Fruit fly (Drosophila melanogaster): ENCODE measurements around the gene GATAe.

GATAe gene

dm6 chr3R:16034186-16034585 lies 25.3 kb downstream of the GATAe start (continued):
- TF ChIP-seq CG16863 (GFP tag; optimal IDR thresholded peaks at IDR 0.05) (no peak), CG12942 (GFP tag; optimal IDR thresholded peaks at IDR 0.05) (no peak), kni (GFP tag; optimal IDR thresholded peaks at IDR 0.05) (peak; percentile 65), fd102C (GFP tag; optimal IDR thresholded peaks at IDR 0.05) (no peak), CG11398 (GFP tag; optimal IDR thresholded peaks at IDR 0.05) (no peak), toy (GFP tag; IDR thresholded peaks at IDR 0.05) (no peak), repo (GFP tag; optimal IDR thresholded peaks at IDR 0.05) (no peak), dm (GFP tag; optimal IDR thresholded peaks at IDR 0.05) (no peak), D (optimal IDR thresholded peaks at IDR 0.05) (peak; percentile 67), D (GFP tag; optimal IDR thresholded peaks at IDR 0.05) (no peak), Neu2 (GFP tag; optimal IDR thresholded peaks at IDR 0.05; ENCODE audit: borderline replicate concordance) (no peak), Hey (tag; optimal IDR thresholded peaks at IDR 0.05) (no peak), dan (GFP tag; IDR thresholded peaks at IDR 0.05) (no peak), HLH54F (GFP tag; optimal IDR thresholded peaks at IDR 0.05) (no peak), CG33557 (GFP tag; optimal IDR thresholded peaks at IDR 0.05) (no peak), row (GFP tag; IDR thresholded peaks at IDR 0.05) (no peak), zf30C (GFP tag; optimal IDR thresholded peaks at IDR 0.05) (peak; percentile 37), CG4360 (GFP tag; IDR thresholded peaks at IDR 0.05) (peak; percentile 60; the same call in 1 of the 2 replicates), crol (GFP tag; IDR thresholded peaks at IDR 0.05) (peak; percentile 58), Rx (GFP tag; IDR thresholded peaks at IDR 0.05) (no peak), Oli (tag; optimal IDR thresholded peaks at IDR 0.05) (no peak), Hr39 (optimal IDR thresholded peaks at IDR 0.05) (no peak), CG5180 (GFP tag; optimal IDR thresholded peaks at IDR 0.05) (no peak), mam (GFP tag; optimal IDR thresholded peaks at IDR 0.05) (no peak), CG13775 (GFP tag; optimal IDR thresholded peaks at IDR 0.05) (no peak), CG15479 (GFP tag; optimal IDR thresholded peaks at IDR 0.05) (peak; percentile 83), dati (GFP tag; IDR thresholded peaks at IDR 0.05) (no peak), Adf1 (GFP tag; IDR thresholded peaks at IDR 0.05) (peak; percentile 64), GATAe (GFP tag; conservative IDR thresholded peaks at IDR 0.05) (no peak), pros (GFP tag; optimal IDR thresholded peaks at IDR 0.05) (peak; percentile 11), Nf-YC (tag; optimal IDR thresholded peaks at IDR 0.05) (peak; percentile 2), lov (optimal IDR thresholded peaks at IDR 0.05) (no peak), lov (GFP tag; IDR thresholded peaks at IDR 0.05) (no peak), Atf-2 (GFP tag; optimal IDR thresholded peaks at IDR 0.05) (no peak), NC2β (GFP tag; optimal IDR thresholded peaks at IDR 0.05) (no peak), Nf-YB (GFP tag; optimal IDR thresholded peaks at IDR 0.05) (peak; percentile 63), Sox100B (GFP tag; optimal IDR thresholded peaks at IDR 0.05) (no peak), CG3838 (GFP tag; optimal IDR thresholded peaks at IDR 0.05) (no peak), Spps (tag; optimal IDR thresholded peaks at IDR 0.05) (no peak), sisA (GFP tag; IDR thresholded peaks at IDR 0.05) (no peak), HLH4C (GFP tag; IDR thresholded peaks at IDR 0.05; ENCODE audit: partially characterized antibody) (no peak), zen (tag; optimal IDR thresholded peaks at IDR 0.05) (peak; percentile 36), salm (tag; optimal IDR thresholded peaks at IDR 0.05) (no peak), tll (GFP tag; optimal IDR thresholded peaks at IDR 0.05) (peak in 1 of 2 experiments; percentile 100), prd (optimal IDR thresholded peaks at IDR 0.05) (no peak), prd (GFP tag; IDR thresholded peaks at IDR 0.05) (no peak), CG1832 (GFP tag; optimal IDR thresholded peaks at IDR 0.05) (peak; percentile 63), CG11504 (tag; optimal IDR thresholded peaks at IDR 0.05) (no peak), CG2199 (GFP tag; IDR thresholded peaks at IDR 0.05) (no peak), CG31224 (GFP tag; IDR thresholded peaks at IDR 0.05) (no peak), Awh (GFP tag; IDR thresholded peaks at IDR 0.05) (no peak), abd-A (tag; optimal IDR thresholded peaks at IDR 0.05) (peak; percentile 16), Gsc (GFP tag; IDR thresholded peaks at IDR 0.05) (no peak)

Data from whole organism, embryonic.